Worm (Caenorhabditis elegans): ENCODE results near the gene dnj-24.

DNA sequence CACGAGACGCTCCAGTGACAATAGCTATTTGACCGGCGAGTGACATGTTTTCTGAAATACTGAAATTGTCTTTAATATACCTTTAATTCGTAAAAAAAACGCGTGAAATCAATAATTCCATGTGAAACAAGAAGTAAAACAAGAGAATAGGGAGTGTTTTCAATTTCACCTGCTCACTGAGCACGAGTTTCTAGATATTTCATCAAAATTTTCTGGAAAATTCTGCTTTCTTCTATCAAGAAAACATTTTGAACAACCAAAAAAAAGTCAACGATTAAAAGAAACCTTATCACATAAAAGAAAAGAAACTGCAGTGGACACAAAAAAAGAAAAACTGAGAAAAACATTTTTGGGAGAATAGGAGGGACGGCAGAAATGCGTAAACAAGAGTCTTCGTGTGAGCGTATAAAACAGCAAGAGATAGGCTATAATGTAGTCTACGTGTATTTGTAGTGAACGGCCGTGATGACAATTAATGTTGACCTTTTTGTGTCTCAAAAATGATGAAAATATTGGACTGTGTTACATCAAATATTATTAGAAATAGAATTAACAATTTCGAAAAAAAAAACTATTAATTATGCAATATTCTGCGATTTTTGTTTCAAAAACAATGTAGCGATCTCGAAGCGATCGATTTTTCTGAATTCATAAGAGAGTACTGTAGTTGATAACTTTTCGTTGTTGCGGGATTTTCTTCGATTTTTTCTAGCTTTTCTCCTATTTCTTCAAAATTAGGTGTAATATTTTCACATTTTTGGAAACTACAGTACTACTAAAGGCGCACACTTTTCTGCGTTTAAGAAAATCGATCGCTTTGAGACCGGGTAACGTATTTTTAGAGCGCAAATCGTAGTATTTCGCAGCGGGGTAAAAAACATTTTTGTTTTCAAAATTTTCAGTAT is 55.6 kb downstream of the dnj-24 start, which contains the start of gene dhs-9:
- TF ChIP-seq hlh-30 (tag; optimal IDR thresholded peaks at IDR 0.05; ENCODE audit: insufficient read depth), result no peak
- no peak for TF ChIP-seq lim-6 (tag; optimal IDR thresholded peaks at IDR 0.05)
